Worm (Caenorhabditis elegans) whole organism, midembryonic: ENCODE results near the gene F20C5.11.

Experiments used
- flt-1 ChIP-seq: fragments of 200-800 bp; sonication (Bioruptor generic); IDR thresholded peaks from 2 replicates; pipeline ENCODE4 v1.3.6; 2022; ENCODE audit warnings: missing genetic modification characterization, missing compliant biosample characterization
- med-1 ChIP-seq: sonication (generic microtip); optimal IDR thresholded peaks from 2 replicates; lab custom pipeline; 2017; ENCODE audit warnings: missing genetic modification characterization, mild to moderate bottlenecking, missing compliant biosample characterization, antibody characterized with exemption, missing genetic modification reagents; ENCODE audit not compliant: insufficient read depth
- ztf-23 ChIP-seq: fragments of 200-800 bp; sonication (Bioruptor generic); IDR thresholded peaks from 2 replicates; pipeline ENCODE4 v1.3.6; 2022; ENCODE audit warnings: missing genetic modification reagents, missing genetic modification characterization, missing compliant biosample characterization

ce11 chrIV:8748967-8749366 is 12.8 kb downstream of the F20C5.11 start:
- TF ChIP-seq ztf-23 (no peak), flt-1 (no peak), med-1 (no peak)
